Fruit fly (Drosophila melanogaster): ENCODE measurements around the gene CG42729.

CG42729 gene

DNA sequence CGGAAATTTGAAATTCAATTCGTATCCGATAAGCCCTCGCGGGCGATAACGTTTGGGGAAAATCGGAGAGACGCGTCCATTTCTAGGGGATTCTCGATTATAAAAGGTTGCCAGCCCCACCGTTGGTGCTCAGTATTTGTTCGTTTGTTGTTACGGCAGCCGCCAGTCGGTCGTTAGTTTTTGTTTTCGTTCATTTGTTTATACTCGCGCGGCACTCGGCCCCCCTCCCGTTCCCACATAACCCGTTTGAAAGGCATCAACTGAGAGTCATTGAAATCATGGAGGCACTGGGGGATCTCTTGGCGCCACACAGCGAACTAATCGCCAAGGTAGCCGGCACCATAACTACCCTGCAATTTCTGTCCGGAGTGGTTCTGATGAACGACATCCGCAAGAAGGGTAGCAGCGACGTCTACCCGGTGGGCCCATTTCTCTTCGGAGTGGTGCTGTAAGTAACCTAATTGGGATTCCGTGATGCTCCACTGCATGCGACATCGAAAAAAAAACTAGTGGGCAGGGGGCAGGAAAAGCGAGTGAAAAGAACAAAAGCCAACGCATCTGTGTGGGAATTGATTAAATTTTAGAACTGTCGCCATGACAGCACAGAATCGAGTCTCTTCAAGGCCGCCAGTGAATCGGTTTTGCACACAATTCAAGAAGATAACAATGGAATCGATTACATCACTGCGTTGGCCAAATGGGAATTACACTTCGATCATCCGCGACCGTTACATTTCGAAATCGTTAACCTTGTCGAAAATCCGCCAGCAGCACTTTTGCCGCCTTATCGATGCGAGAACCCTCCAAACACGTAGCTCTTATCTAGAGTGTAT lies 26.3 kb downstream of the CG42729 start, which contains the start of gene CG7272 (continued):
- TF ChIP-seq lilli (GFP tag; optimal IDR thresholded peaks at IDR 0.05) (peak; percentile 37), prd (optimal IDR thresholded peaks at IDR 0.05) (no peak), prd (GFP tag; IDR thresholded peaks at IDR 0.05) (no peak; the same call in 2 of the 3 replicates), grau (tag; optimal IDR thresholded peaks at IDR 0.05) (no peak), jumu (GFP tag; optimal IDR thresholded peaks at IDR 0.05) (no peak), Drgx (GFP tag; IDR thresholded peaks at IDR 0.05) (peak; percentile 15; the same call in 1 of the 2 replicates), ato (GFP tag; IDR thresholded peaks at IDR 0.05; ENCODE audit: partially characterized antibody) (peak; percentile 51; the same call in 1 of the 2 replicates), mirr (GFP tag; optimal IDR thresholded peaks at IDR 0.05) (peak; percentile 65), MESR4 (GFP tag; optimal IDR thresholded peaks at IDR 0.05) (peak; percentile 9), CG15696 (tag; optimal IDR thresholded peaks at IDR 0.05) (no peak), Dll (GFP tag; IDR thresholded peaks at IDR 0.05; ENCODE audit: partially characterized antibody) (peak; percentile 23; the same call in 1 of the 4 replicates), Ptx1 (GFP tag; IDR thresholded peaks at IDR 0.05) (no peak), kni (GFP tag; optimal IDR thresholded peaks at IDR 0.05) (peak; percentile 60), Spps (tag; optimal IDR thresholded peaks at IDR 0.05) (no peak), crp (GFP tag; optimal IDR thresholded peaks at IDR 0.05) (peak in 1 of 2 experiments; percentile 5), HLH4C (GFP tag; IDR thresholded peaks at IDR 0.05; ENCODE audit: partially characterized antibody) (peak; percentile 50; the same call in 2 of the 3 replicates), abd-A (tag; optimal IDR thresholded peaks at IDR 0.05) (peak; percentile 55), Ssrp (tag; optimal IDR thresholded peaks at IDR 0.05) (no peak), Eip74EF (GFP tag; optimal IDR thresholded peaks at IDR 0.05) (no peak), HHEX (GFP tag; optimal IDR thresholded peaks at IDR 0.05) (no peak), CG7839 (tag; optimal IDR thresholded peaks at IDR 0.05) (no peak), CG7987 (GFP tag; optimal IDR thresholded peaks at IDR 0.05) (peak; percentile 26), CG3407 (GFP tag; optimal IDR thresholded peaks at IDR 0.05) (no peak), CoRest (tag; optimal IDR thresholded peaks at IDR 0.05) (peak; percentile 9), CG32532 (GFP tag; IDR thresholded peaks at IDR 0.05) (peak; percentile 47), Nf-YC (tag; optimal IDR thresholded peaks at IDR 0.05) (peak; percentile 45), sob (GFP tag; IDR thresholded peaks at IDR 0.05) (peak; percentile 15; the same call in 1 of the 2 replicates), crc (GFP tag; optimal IDR thresholded peaks at IDR 0.05) (no peak), Mes4 (GFP tag; optimal IDR thresholded peaks at IDR 0.05) (no peak), pzg (GFP tag; optimal IDR thresholded peaks at IDR 0.05) (peak; percentile 83), CG1792 (GFP tag; optimal IDR thresholded peaks at IDR 0.05) (no peak), CG10543 (GFP tag; optimal IDR thresholded peaks at IDR 0.05) (peak; percentile 82), ATbp (GFP tag; optimal IDR thresholded peaks at IDR 0.05) (peak; percentile 19), CG8290 (GFP tag; optimal IDR thresholded peaks at IDR 0.05) (no peak), CG8290 (tag; optimal IDR thresholded peaks at IDR 0.05) (peak in 1 of 2 experiments; percentile 63), fu2 (GFP tag; optimal IDR thresholded peaks at IDR 0.05) (no peak), Myb (GFP tag; optimal IDR thresholded peaks at IDR 0.05) (peak; percentile 90), rib (GFP tag; IDR thresholded peaks at IDR 0.05) (no peak), CG6683 (GFP tag; optimal IDR thresholded peaks at IDR 0.05) (no peak), lab (GFP tag; optimal IDR thresholded peaks at IDR 0.05) (peak; percentile 44), hkb (optimal IDR thresholded peaks at IDR 0.05) (no peak), hkb (GFP tag; IDR thresholded peaks at IDR 0.05) (0 out of 2 replicates have a peak, but pooled peaks have one; percentile 32), pan (optimal IDR thresholded peaks at IDR 0.05) (no peak), pan (GFP tag; optimal IDR thresholded peaks at IDR 0.05 in 1 of 2, IDR thresholded peaks at IDR 0.05 in 1 of 2) (peak in 1 of 2 experiments; percentile 27), CG4820 (GFP tag; optimal IDR thresholded peaks at IDR 0.05) (no peak), CG11247 (GFP tag; IDR thresholded peaks at IDR 0.05) (no peak), gem (tag; optimal IDR thresholded peaks at IDR 0.05) (peak; percentile 10), Hr51 (GFP tag; optimal IDR thresholded peaks at IDR 0.05) (no peak)

Data from whole organism, embryonic.